Worm (Caenorhabditis elegans): ENCODE measurements around the gene C54C6.7.

- TF ChIP-seq skn-1 (tag; optimal IDR thresholded peaks at IDR 0.05) (no peak), zfp-2 (tag; optimal IDR thresholded peaks at IDR 0.05) (no peak)
These were observed 3.2 kb downstream of the C54C6.7 start for ce11 chrIII:3543071-3543470.

Measured in whole organism, L4 larva.